Fruit fly (Drosophila melanogaster) whole organism, pupa: ENCODE data around the gene Adgf-D.

ENCODE experiments used
- CG10348 ChIP-seq: fragments of 200-800 bp; sonication (Bioruptor generic); IDR thresholded peaks from 2 replicates; pipeline ENCODE4 v1.3.6; 2022; ENCODE audit warnings: missing biosample characterization, missing genetic modification characterization
- CG12605 ChIP-seq: fragments of 200-800 bp; sonication (Bioruptor generic); IDR thresholded peaks from 2 replicates; pipeline ENCODE4 v1.3.6; 2022; ENCODE audit warnings: missing biosample characterization, missing genetic modification characterization
- CG13204 ChIP-seq: fragments of 200-800 bp; sonication (Bioruptor generic); optimal IDR thresholded peaks from 2 replicates; lab custom pipeline; 2018; ENCODE audit warnings: missing biosample characterization, mild to moderate bottlenecking, missing genetic modification characterization, moderate library complexity
- CG14655 ChIP-seq: fragments of 200-800 bp; sonication (Bioruptor generic); optimal IDR thresholded peaks from 3 replicates; lab custom pipeline; 2017; ENCODE audit warnings: mild to moderate bottlenecking, missing biosample characterization, missing genetic modification reagents, missing genetic modification characterization
- CG15710 ChIP-seq: fragments of 200-800 bp; sonication (Bioruptor generic); optimal IDR thresholded peaks from 2 replicates; lab custom pipeline; 2018; ENCODE audit warnings: missing biosample characterization, mild to moderate bottlenecking, missing genetic modification characterization, moderate library complexity
- CG17806 ChIP-seq: fragments of 200-800 bp; sonication (Bioruptor generic); optimal IDR thresholded peaks from 2 replicates; lab custom pipeline; 2018; ENCODE audit warnings: missing biosample characterization, mild to moderate bottlenecking, missing genetic modification characterization, moderate library complexity
- CG32121 ChIP-seq: fragments of 200-800 bp; sonication (Bioruptor generic); IDR thresholded peaks from 2 replicates; pipeline ENCODE4 v1.3.6; 2022; ENCODE audit warnings: missing biosample characterization, missing genetic modification characterization
- CG34367 ChIP-seq: fragments of 200-800 bp; sonication (Bioruptor generic); optimal IDR thresholded peaks from 2 replicates; lab custom pipeline; 2018; ENCODE audit warnings: missing biosample characterization, mild to moderate bottlenecking, missing genetic modification characterization
- CG4496 ChIP-seq: fragments of 200-800 bp; sonication (Bioruptor generic); IDR thresholded peaks from 3 replicates; pipeline ENCODE4 v1.3.6; 2022; ENCODE audit warnings: missing biosample characterization, missing genetic modification characterization
- CG8159 ChIP-seq: fragments of 200-800 bp; sonication (Bioruptor generic); optimal IDR thresholded peaks from 3 replicates; lab custom pipeline; 2018; ENCODE audit warnings: missing biosample characterization, mild to moderate bottlenecking, missing genetic modification characterization, moderate library complexity
- CG8301 ChIP-seq: fragments of 200-800 bp; sonication (Bioruptor generic); optimal IDR thresholded peaks from 2 replicates; lab custom pipeline; 2018; ENCODE audit warnings: missing biosample characterization, mild to moderate bottlenecking, missing genetic modification characterization
- CG9948 ChIP-seq: fragments of 200-800 bp; sonication (Bioruptor generic); optimal IDR thresholded peaks from 2 replicates; lab custom pipeline; 2018; ENCODE audit warnings: missing biosample characterization, mild to moderate bottlenecking, missing genetic modification characterization, moderate library complexity
- D1 ChIP-seq: fragments of 200-800 bp; sonication (Bioruptor generic); optimal IDR thresholded peaks from 2 replicates; lab custom pipeline; 2018; ENCODE audit warnings: missing biosample characterization, mild to moderate bottlenecking, missing genetic modification characterization, moderate library complexity
- EcR ChIP-seq: fragments of 200-800 bp; sonication (Bioruptor generic); optimal IDR thresholded peaks from 3 replicates; lab custom pipeline; 2019; ENCODE audit warnings: missing biosample characterization, missing genetic modification characterization, mild to moderate bottlenecking, moderate library complexity, missing genetic modification reagents
- Ets98B ChIP-seq: fragments of 200-800 bp; sonication (Bioruptor generic); IDR thresholded peaks from 2 replicates; pipeline ENCODE4 v1.3.6; 2022; ENCODE audit warnings: missing biosample characterization, missing genetic modification characterization
- Pif1A ChIP-seq: fragments of 200-800 bp; sonication (Bioruptor generic); optimal IDR thresholded peaks from 3 replicates; lab custom pipeline; 2016; ENCODE audit warnings: missing biosample characterization, missing genetic modification characterization
- Pif1B ChIP-seq: fragments of 200-800 bp; sonication (Bioruptor generic); optimal IDR thresholded peaks from 3 replicates; lab custom pipeline; 2016; ENCODE audit warnings: missing biosample characterization, missing genetic modification characterization
- Snoo ChIP-seq: fragments of 200-800 bp; sonication (Bioruptor generic); optimal IDR thresholded peaks from 3 replicates; lab custom pipeline; 2017; ENCODE audit warnings: missing biosample characterization, mild to moderate bottlenecking, missing genetic modification characterization, inconsistent platforms
- fd96Ca ChIP-seq: fragments of 200-800 bp; sonication (Bioruptor generic); IDR thresholded peaks from 3 replicates; pipeline ENCODE4 v1.3.6; 2022; ENCODE audit warnings: missing biosample characterization, missing genetic modification characterization
- gl ChIP-seq: fragments of 200-800 bp; sonication (Bioruptor generic); optimal IDR thresholded peaks from 2 replicates; lab custom pipeline; 2018; ENCODE audit warnings: missing biosample characterization, mild to moderate bottlenecking, missing genetic modification characterization
- rn ChIP-seq: fragments of 200-800 bp; sonication (Bioruptor generic); IDR thresholded peaks from 2 replicates; pipeline ENCODE4 v1.3.6; 2022; ENCODE audit warnings: missing biosample characterization, missing genetic modification characterization

Gene Adgf-D

DNA sequence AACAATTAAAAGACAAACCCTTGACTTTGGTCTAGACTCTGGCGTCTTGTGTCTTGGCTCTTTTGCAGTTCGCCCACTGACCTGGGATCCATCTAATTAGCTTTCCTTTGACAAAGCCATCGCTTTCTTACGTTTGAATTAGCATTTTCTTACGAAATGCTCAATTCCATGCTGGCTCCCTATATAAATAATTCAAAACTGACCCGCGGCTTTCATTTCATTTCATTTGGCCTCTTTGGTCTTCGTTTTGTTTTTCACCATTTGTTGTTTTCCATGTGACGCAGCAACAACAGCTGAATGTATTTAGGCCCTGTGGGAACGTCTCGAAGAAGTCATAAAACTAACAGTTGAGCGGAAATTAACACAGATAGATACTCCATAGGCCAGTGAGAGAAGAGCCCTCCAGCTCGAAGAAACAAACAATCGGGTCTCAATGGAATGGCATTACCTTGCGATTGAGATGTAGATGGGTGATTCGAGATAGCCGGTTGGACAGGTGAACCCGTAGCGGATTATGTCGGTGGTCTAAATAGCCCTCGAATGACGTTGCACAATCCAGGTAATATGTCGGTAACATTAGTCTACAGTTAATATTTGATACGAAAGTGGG lies 18.9 kb upstream of the Adgf-D start:
- no peak for TF ChIP-seq CG8301 (tag; lab: Kevin White, UChicago)
- TF ChIP-seq Snoo (tag; lab: Kevin White, UChicago), result no peak

DNA sequence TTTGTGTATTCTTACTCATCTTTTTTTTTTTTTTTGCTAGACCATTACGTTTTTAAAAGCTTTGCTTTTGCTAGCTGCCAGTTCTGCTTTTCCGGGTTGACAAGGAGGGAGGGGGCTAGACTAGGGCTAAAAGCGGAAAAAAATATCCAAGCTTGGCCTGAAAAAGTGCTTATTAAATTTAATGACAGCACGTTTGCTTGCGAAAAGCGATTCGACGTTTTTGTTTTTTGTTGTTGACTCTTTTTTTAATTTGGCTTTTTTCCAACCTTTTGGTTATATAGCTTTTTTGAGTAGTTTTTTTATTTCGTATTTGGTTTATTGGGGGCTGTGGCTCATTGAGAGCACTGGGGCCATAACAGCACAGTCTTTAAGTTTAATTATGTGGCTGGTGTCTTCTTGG lies 17.2 kb upstream of the Adgf-D start:
- no peak for TF ChIP-seq CG14655 (GFP tag; lab: Kevin White, UChicago)
- no peak for TF ChIP-seq CG8159
- no peak for TF ChIP-seq fd96Ca (GFP tag; lab: Robert Waterston, UW)
- no peak for TF ChIP-seq CG10348 (GFP tag; lab: Robert Waterston, UW)
- TF ChIP-seq Snoo (tag; lab: Kevin White, UChicago), result no peak
- no peak for TF ChIP-seq Pif1B (GFP tag; lab: Kevin White, UChicago)
- TF ChIP-seq CG17806 (tag; lab: Kevin White, UChicago), result no peak
- TF ChIP-seq rn, result no peak
- TF ChIP-seq CG4496 (GFP tag; lab: Robert Waterston, UW), result no peak
- TF ChIP-seq CG9948, result no peak
- TF ChIP-seq CG32121, result no peak
- no peak for TF ChIP-seq Ets98B
- no peak for TF ChIP-seq Pif1A (GFP tag; lab: Kevin White, UChicago)
- no peak for TF ChIP-seq CG13204 (GFP tag; lab: Kevin White, UChicago)
- TF ChIP-seq gl (tag; lab: Kevin White, UChicago), result no peak
- TF ChIP-seq CG34367 (tag; lab: Kevin White, UChicago), result no peak
- no peak for TF ChIP-seq EcR (GFP tag; lab: Kevin White, UChicago)

DNA sequence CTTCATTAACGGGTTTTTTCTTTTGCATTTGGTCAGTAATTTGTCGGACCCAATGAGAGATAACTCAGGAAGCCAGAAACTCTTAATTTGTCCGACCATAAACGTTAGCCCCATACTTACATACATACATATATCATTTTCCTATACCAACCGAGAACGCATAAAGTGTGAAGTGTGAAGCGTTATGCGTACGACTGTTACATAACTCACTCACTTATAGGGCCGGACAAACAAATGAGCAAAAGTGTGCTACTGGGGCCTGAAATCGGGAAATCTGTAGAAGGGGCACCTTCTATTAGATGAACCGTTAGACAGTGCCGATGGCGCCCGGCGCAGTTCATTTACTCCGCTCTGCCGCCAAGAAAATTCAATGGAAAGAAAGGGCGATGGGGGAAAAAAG lies 16.8 kb upstream of the Adgf-D start:
- TF ChIP-seq CG13204 (GFP tag; lab: Kevin White, UChicago), result no peak
- no peak for TF ChIP-seq rn
- TF ChIP-seq gl (tag; lab: Kevin White, UChicago), result no peak
- TF ChIP-seq Pif1A (GFP tag; lab: Kevin White, UChicago), result no peak
- no peak for TF ChIP-seq Ets98B
- TF ChIP-seq CG15710 (tag; lab: Kevin White, UChicago), result no peak
- no peak for TF ChIP-seq EcR (GFP tag; lab: Kevin White, UChicago)
- TF ChIP-seq CG10348 (GFP tag; lab: Robert Waterston, UW), result no peak
- no peak for TF ChIP-seq D1 (tag; lab: Kevin White, UChicago)
- TF ChIP-seq CG34367 (tag; lab: Kevin White, UChicago), result no peak
- no peak for TF ChIP-seq CG14655 (GFP tag; lab: Kevin White, UChicago)
- no peak for TF ChIP-seq CG8301 (tag; lab: Kevin White, UChicago)
- TF ChIP-seq CG8159, result no peak
- TF ChIP-seq Pif1B (GFP tag; lab: Kevin White, UChicago), result no peak
- TF ChIP-seq Snoo (tag; lab: Kevin White, UChicago), result no peak
- TF ChIP-seq CG12605 (GFP tag; lab: Robert Waterston, UW), result no peak
- no peak for TF ChIP-seq CG17806 (tag; lab: Kevin White, UChicago)
- TF ChIP-seq CG4496 (GFP tag; lab: Robert Waterston, UW), result no peak

DNA sequence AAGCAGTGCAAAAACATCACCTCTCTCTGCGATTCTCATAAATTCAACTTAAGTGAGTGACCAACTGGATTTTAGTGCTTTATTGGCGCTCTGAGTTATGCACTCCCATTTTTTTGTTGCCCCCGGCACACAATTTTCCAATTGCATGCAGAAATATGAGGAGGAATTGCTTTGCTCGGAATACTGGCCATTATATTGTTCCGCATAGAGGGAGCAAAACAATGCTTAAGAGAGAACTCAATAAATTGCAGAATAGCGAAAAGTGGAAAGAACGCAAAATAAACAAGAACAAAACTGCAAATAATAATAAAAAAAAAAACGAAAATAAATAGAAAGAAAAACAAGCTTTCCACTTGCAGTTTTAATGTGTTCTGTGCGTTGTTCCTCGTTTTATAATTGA lies 15.6 kb upstream of the Adgf-D start:
- no peak for TF ChIP-seq CG17806 (tag; lab: Kevin White, UChicago)
- TF ChIP-seq CG32121, result 0 out of 2 replicates have a peak, but pooled peaks have one; percentile 16

DNA sequence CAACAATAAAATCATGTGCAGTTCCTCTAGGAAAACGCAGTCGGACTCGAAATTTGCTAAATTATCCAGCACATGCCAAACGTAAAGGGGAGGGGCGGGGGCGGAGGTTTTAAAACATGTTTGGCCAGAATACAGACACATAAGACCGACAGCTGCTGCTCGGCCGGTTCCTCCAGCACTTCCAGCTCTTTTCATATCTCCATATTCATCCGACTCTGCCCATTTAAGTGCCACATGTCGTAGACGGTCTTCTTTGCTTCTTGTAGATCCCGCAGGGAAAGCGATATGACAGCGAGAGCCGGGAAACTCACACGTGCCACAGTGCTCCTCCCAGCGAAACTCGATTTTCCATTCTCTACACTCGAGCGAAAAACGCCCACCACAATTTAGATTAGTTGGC lies 13.9 kb upstream of the Adgf-D start:
- TF ChIP-seq CG8159, result no peak
- TF ChIP-seq rn, result no peak
- no peak for TF ChIP-seq CG17806 (tag; lab: Kevin White, UChicago)
- TF ChIP-seq Pif1B (GFP tag; lab: Kevin White, UChicago), result no peak
- no peak for TF ChIP-seq D1 (tag; lab: Kevin White, UChicago)

DNA sequence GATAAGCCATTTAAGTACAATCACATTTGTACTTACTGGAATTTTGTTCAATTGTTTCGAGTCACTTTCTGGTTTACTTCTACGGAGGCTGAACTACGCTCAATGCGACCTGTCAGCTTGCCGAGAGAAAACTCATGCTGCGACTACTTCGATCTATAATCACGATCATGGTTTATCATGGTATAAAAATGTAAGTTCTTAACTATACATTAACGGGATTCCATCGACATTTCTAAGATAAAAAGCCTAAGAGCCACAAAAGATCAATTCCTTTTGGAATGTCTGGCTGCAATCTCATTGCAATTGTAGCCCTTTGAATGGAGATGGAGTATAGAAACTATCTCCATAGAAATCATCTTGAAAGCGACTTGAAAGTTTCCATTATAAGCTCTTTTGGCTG lies 12.9 kb upstream of the Adgf-D start, which contains the start of gene Ubc87F:
Gene Ubc87F, minus strand, starts transcription at position 101 of the 400 bp plus-strand sequence.
- TF ChIP-seq fd96Ca (GFP tag; lab: Robert Waterston, UW) (no peak), CG9948 (no peak), gl (tag; lab: Kevin White, UChicago) (no peak), CG8301 (tag; lab: Kevin White, UChicago) (no peak), D1 (tag; lab: Kevin White, UChicago) (no peak), Ets98B (no peak), CG32121 (no peak), CG17806 (tag; lab: Kevin White, UChicago) (no peak), CG12605 (GFP tag; lab: Robert Waterston, UW) (no peak), CG13204 (GFP tag; lab: Kevin White, UChicago) (no peak), Pif1A (GFP tag; lab: Kevin White, UChicago) (no peak), CG14655 (GFP tag; lab: Kevin White, UChicago) (no peak), rn (no peak)

DNA sequence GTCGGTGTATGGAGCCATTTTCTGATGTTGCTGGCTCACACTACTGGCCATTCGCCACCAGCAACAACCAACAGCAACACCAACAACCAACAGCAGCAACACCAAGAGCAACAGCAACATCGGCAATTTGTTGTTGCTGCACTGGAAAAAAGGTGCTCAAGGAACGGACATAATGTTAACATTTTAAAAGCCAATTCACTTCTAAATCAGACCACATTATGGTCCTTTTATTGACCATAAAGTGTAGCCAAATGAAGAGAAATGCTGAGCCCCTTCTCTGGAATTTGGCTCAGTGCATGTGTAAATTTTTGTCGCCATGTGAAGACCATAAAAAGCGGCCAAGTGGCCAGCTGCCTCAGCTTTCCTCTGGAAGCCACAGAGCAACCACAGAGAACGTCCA lies 11.6 kb upstream of the Adgf-D start:
- TF ChIP-seq fd96Ca (GFP tag; lab: Robert Waterston, UW), result peak; percentile 96
- TF ChIP-seq CG8301 (tag; lab: Kevin White, UChicago), result peak; percentile 88
- TF ChIP-seq CG9948, result peak; percentile 66
- TF ChIP-seq CG10348 (GFP tag; lab: Robert Waterston, UW), result peak; percentile 79
- TF ChIP-seq CG32121, result peak; percentile 95
- TF ChIP-seq CG13204 (GFP tag; lab: Kevin White, UChicago), result peak; percentile 52
- TF ChIP-seq CG14655 (GFP tag; lab: Kevin White, UChicago), result peak; percentile 89
- TF ChIP-seq CG15710 (tag; lab: Kevin White, UChicago), result peak; percentile 75
- peak; percentile 89 for TF ChIP-seq rn
- peak; percentile 77 for TF ChIP-seq CG17806 (tag; lab: Kevin White, UChicago)
- TF ChIP-seq CG4496 (GFP tag; lab: Robert Waterston, UW), result peak; percentile 96
- peak; percentile 45 for TF ChIP-seq gl (tag; lab: Kevin White, UChicago)
- peak; percentile 68 for TF ChIP-seq CG34367 (tag; lab: Kevin White, UChicago)
- TF ChIP-seq EcR (GFP tag; lab: Kevin White, UChicago), result no peak
- TF ChIP-seq Pif1A (GFP tag; lab: Kevin White, UChicago), result peak; percentile 97
- peak; percentile 22 for TF ChIP-seq Snoo (tag; lab: Kevin White, UChicago)
- no peak for TF ChIP-seq D1 (tag; lab: Kevin White, UChicago)
- peak; percentile 68 for TF ChIP-seq CG8159
- peak; percentile 94 for TF ChIP-seq Pif1B (GFP tag; lab: Kevin White, UChicago)
- peak; percentile 96 for TF ChIP-seq Ets98B
- peak; percentile 82 for TF ChIP-seq CG12605 (GFP tag; lab: Robert Waterston, UW)
